Fruit fly (Drosophila melanogaster): Measurements from ENCODE around the gene CG42540.

DNA sequence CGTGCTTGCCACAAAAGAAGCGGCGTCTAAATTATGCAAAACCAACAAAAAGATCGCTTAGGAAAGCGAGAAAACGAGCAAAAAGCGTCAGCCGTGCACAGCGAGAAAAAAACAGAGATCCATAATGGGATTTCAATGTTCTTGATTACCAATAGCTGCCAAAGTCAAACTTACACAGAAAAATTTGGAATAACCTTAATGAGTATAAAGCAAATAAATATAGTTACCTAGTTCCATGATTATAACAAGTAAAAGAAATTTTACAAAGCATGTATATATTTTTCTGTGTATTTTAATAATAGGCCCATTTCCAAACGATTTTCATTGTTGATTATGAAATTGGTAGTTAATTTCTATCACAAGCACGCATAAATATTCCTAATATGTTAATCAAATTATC lies 21.9 kb upstream of the CG42540 start:
- TF ChIP-seq psq (optimal IDR thresholded peaks at IDR 0.05) (no peak), h (optimal IDR thresholded peaks at IDR 0.05) (no peak), ttk (optimal IDR thresholded peaks at IDR 0.05) (no peak)

Data from Kc167 (cell line).